Worm (Caenorhabditis elegans) whole organism, mixed stage, embryonic: ENCODE data around the gene R10E8.6.

Source experiments
- elt-3 ChIP-seq: fragments of 150-350 bp; optimal IDR thresholded peaks from 2 replicates; lab custom pipeline; 2014; ENCODE audit warnings: missing biosample characterization, missing genetic modification characterization
- ham-2 ChIP-seq: fragments of 200-800 bp; sonication (Bioruptor generic); optimal IDR thresholded peaks from 2 replicates; lab custom pipeline; 2018; ENCODE audit warnings: mild to moderate bottlenecking, missing genetic modification characterization, missing compliant biosample characterization
- nhr-237 ChIP-seq: fragments of 150-350 bp; optimal IDR thresholded peaks from 2 replicates; lab custom pipeline; 2014; ENCODE audit warnings: missing biosample characterization, missing genetic modification characterization
- nhr-28 ChIP-seq: fragments of 150-350 bp; optimal IDR thresholded peaks from 2 replicates; lab custom pipeline; 2014; ENCODE audit warnings: missing biosample characterization, missing genetic modification characterization
- nhr-76 ChIP-seq: sonication (generic microtip); optimal IDR thresholded peaks from 2 replicates; lab custom pipeline; 2017; ENCODE audit warnings: missing biosample characterization, missing genetic modification characterization
- snpc-4 ChIP-seq: fragments of 150-350 bp; optimal IDR thresholded peaks from 2 replicates; lab custom pipeline; 2014; ENCODE audit warnings: missing biosample characterization, missing genetic modification characterization

DNA sequence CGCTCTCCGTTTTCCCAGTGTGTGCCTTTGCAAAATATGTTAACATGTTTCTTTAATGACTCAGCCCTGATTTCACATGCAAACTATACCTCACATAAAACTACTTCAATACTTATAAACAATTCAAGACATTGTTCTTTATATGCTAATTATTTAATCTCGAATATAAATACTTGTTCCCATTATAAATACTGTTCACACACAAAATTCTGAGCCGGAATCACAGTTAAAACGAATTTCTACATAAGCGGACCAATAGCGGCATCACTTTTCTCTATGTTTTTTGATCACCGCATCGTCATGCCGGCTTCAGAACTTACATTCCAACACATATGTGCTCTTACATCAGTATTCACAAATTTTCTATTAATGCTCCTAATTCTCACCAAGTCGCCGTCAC is 11.7 kb downstream of the R10E8.6 start, which contains the start of gene R10E8.5:
- TF ChIP-seq nhr-76 (tag; lab: Kevin White, UChicago) = no peak
- no peak for TF ChIP-seq ham-2 (GFP tag; lab: Kevin White, UChicago)
- no peak for TF ChIP-seq elt-3 (tag; lab: Kevin White, UChicago)
- no peak for TF ChIP-seq nhr-237 (tag; lab: Kevin White, UChicago)
- no peak for TF ChIP-seq snpc-4 (tag; lab: Kevin White, UChicago)
- no peak for TF ChIP-seq nhr-28 (tag; lab: Kevin White, UChicago)
